Fruit fly (Drosophila melanogaster) whole organism, embryonic: ENCODE measurements around the gene CG31882.

Experiments
- Antp ChIP-seq: fragments of 200-800 bp; sonication (Bioruptor generic); optimal IDR thresholded peaks from 3 replicates; lab custom pipeline; 2016; ENCODE audit warnings: missing biosample characterization, missing genetic modification characterization
- B-H2 ChIP-seq: fragments of 200-800 bp; sonication (Bioruptor generic); optimal IDR thresholded peaks from 2 replicates; lab custom pipeline; 2018; ENCODE audit warnings: missing biosample characterization, mild to moderate bottlenecking, missing genetic modification characterization
- CG10431 ChIP-seq: fragments of 200-800 bp; sonication (Bioruptor generic); optimal IDR thresholded peaks from 3 replicates; lab custom pipeline; 2018; ENCODE audit warnings: missing biosample characterization, mild to moderate bottlenecking, missing genetic modification characterization
- CG11456 ChIP-seq: fragments of 200-800 bp; sonication (Bioruptor generic); IDR thresholded peaks from 3 replicates; pipeline ENCODE4 v1.3.6; 2022; ENCODE audit warnings: missing biosample characterization, missing genetic modification characterization
- CG11696 ChIP-seq: fragments of 200-800 bp; sonication (Bioruptor generic); IDR thresholded peaks from 2 replicates; pipeline ENCODE4 v1.3.6; 2022; ENCODE audit warnings: missing biosample characterization, missing genetic modification characterization
- CG13775 ChIP-seq: fragments of 200-800 bp; sonication (Bioruptor generic); optimal IDR thresholded peaks from 3 replicates; lab custom pipeline; 2017; ENCODE audit warnings: missing biosample characterization, mild to moderate bottlenecking, missing genetic modification characterization
- CG15269 ChIP-seq: fragments of 200-800 bp; sonication (Bioruptor generic); optimal IDR thresholded peaks from 2 replicates; lab custom pipeline; 2018; ENCODE audit warnings: missing biosample characterization, mild to moderate bottlenecking, missing genetic modification characterization, moderate library complexity
- CG1529 ChIP-seq: fragments of 200-800 bp; sonication (Bioruptor generic); optimal IDR thresholded peaks from 3 replicates; lab custom pipeline; 2018; ENCODE audit warnings: missing biosample characterization, missing genetic modification characterization
- CG15601 ChIP-seq: fragments of 200-800 bp; sonication (Bioruptor generic); optimal IDR thresholded peaks from 3 replicates; lab custom pipeline; 2019; ENCODE audit warnings: missing biosample characterization, mild to moderate bottlenecking, missing genetic modification characterization, moderate library complexity
- CG1602 ChIP-seq: fragments of 200-800 bp; sonication (Bioruptor generic); optimal IDR thresholded peaks from 3 replicates; lab custom pipeline; 2016; ENCODE audit warnings: missing biosample characterization, missing genetic modification characterization
- CG17912 ChIP-seq: fragments of 200-800 bp; sonication (Bioruptor generic); optimal IDR thresholded peaks from 2 replicates; lab custom pipeline; 2018; ENCODE audit warnings: missing biosample characterization, mild to moderate bottlenecking, missing genetic modification characterization
- CG30403 ChIP-seq: fragments of 200-800 bp; sonication (Bioruptor generic); optimal IDR thresholded peaks from 3 replicates; lab custom pipeline; 2016; ENCODE audit warnings: missing biosample characterization, missing genetic modification characterization
- CG3065 ChIP-seq: fragments of 200-800 bp; sonication (Bioruptor generic); optimal IDR thresholded peaks from 2 replicates; lab custom pipeline; 2016; ENCODE audit warnings: missing biosample characterization, missing genetic modification characterization
- CG34376 ChIP-seq: fragments of 200-800 bp; sonication (Bioruptor generic); optimal IDR thresholded peaks from 2 replicates; lab custom pipeline; 2018; ENCODE audit warnings: missing biosample characterization, mild to moderate bottlenecking, missing genetic modification characterization
- CG3995 ChIP-seq: fragments of 200-800 bp; sonication (Bioruptor generic); optimal IDR thresholded peaks from 3 replicates; lab custom pipeline; 2016; ENCODE audit warnings: missing biosample characterization, missing genetic modification characterization
- CG4707 ChIP-seq: fragments of 200-800 bp; sonication (Bioruptor generic); optimal IDR thresholded peaks from 2 replicates; lab custom pipeline; 2018; ENCODE audit warnings: missing biosample characterization, mild to moderate bottlenecking, missing genetic modification characterization, moderate library complexity
- CG6254 ChIP-seq: fragments of 200-800 bp; sonication (Bioruptor generic); optimal IDR thresholded peaks from 3 replicates; lab custom pipeline; 2017; ENCODE audit warnings: mild to moderate bottlenecking, missing biosample characterization, missing genetic modification reagents, missing genetic modification characterization
- CG6765 ChIP-seq: fragments of 200-800 bp; sonication (Bioruptor generic); optimal IDR thresholded peaks from 3 replicates; lab custom pipeline; 2017; ENCODE audit warnings: missing biosample characterization, mild to moderate bottlenecking, missing genetic modification characterization
- CG8290 ChIP-seq, 3 experiments: fragments of 200-800 bp; sonication (Bioruptor generic); optimal IDR thresholded peaks; 2 replicates each; lab custom pipeline; 2016 to 2019; ENCODE audit warnings: missing biosample characterization in 3 of 3, missing genetic modification characterization in 3 of 3, mild to moderate bottlenecking in 2 of 3, moderate library complexity in 1 of 3
- CG9876 ChIP-seq: fragments of 200-800 bp; sonication (Bioruptor generic); optimal IDR thresholded peaks from 2 replicates; lab custom pipeline; 2016; ENCODE audit warnings: missing biosample characterization, missing genetic modification characterization
- CoRest ChIP-seq: fragments of 200-800 bp; sonication (Bioruptor generic); optimal IDR thresholded peaks from 3 replicates; lab custom pipeline; 2018; ENCODE audit warnings: missing biosample characterization, mild to moderate bottlenecking, missing genetic modification characterization, moderate library complexity
- Elba2 ChIP-seq: fragments of 200-800 bp; sonication (Bioruptor generic); optimal IDR thresholded peaks from 3 replicates; lab custom pipeline; 2016; ENCODE audit warnings: missing biosample characterization, missing genetic modification characterization
- Fer3 ChIP-seq: fragments of 200-800 bp; sonication (Bioruptor generic); optimal IDR thresholded peaks from 2 replicates; lab custom pipeline; 2018; ENCODE audit warnings: missing biosample characterization, mild to moderate bottlenecking, missing genetic modification characterization, moderate library complexity
- Gug ChIP-seq: fragments of 200-800 bp; sonication (Bioruptor generic); IDR thresholded peaks from 4 replicates; pipeline ENCODE4 v1.3.6; 2022; ENCODE audit warnings: missing biosample characterization, missing genetic modification characterization
- H2.0 ChIP-seq: fragments of 200-800 bp; sonication (Bioruptor generic); IDR thresholded peaks from 2 replicates; pipeline ENCODE4 v1.3.6; 2022; ENCODE audit warnings: missing biosample characterization, missing genetic modification characterization
- HHEX ChIP-seq: fragments of 200-800 bp; sonication (Bioruptor generic); optimal IDR thresholded peaks from 3 replicates; lab custom pipeline; 2017; ENCODE audit warnings: missing biosample characterization, mild to moderate bottlenecking, missing genetic modification characterization, missing genetic modification reagents
- HmgZ ChIP-seq: fragments of 200-800 bp; sonication (Bioruptor generic); optimal IDR thresholded peaks from 2 replicates; lab custom pipeline; 2018; ENCODE audit warnings: missing biosample characterization, mild to moderate bottlenecking, missing genetic modification characterization
- Hr78 ChIP-seq, 2 experiments: fragments of 200-800 bp in 1 of 2; fragments of >200 bp in 1 of 2; sonication (Bioruptor generic) in 1 of 2; optimal IDR thresholded peaks; 2 replicates each; lab custom pipeline; 2017 to 2019; ENCODE audit warnings: missing biosample characterization in 2 of 2, missing genetic modification characterization in 2 of 2, mild to moderate bottlenecking in 1 of 2, moderate library complexity in 1 of 2
- Med ChIP-seq: fragments of 200-800 bp; sonication (Bioruptor generic); peaks from one replicate; lab custom pipeline; 2016; ENCODE audit warnings: missing biosample characterization, missing genetic modification characterization, mild to moderate bottlenecking, inconsistent platforms, moderate library complexity
- Myb ChIP-seq: fragments of 200-800 bp; sonication (Bioruptor generic); optimal IDR thresholded peaks from 2 replicates; lab custom pipeline; 2016; ENCODE audit warnings: missing biosample characterization, missing genetic modification characterization
- NC2β ChIP-seq: fragments of 200-800 bp; sonication (Bioruptor generic); optimal IDR thresholded peaks from 2 replicates; lab custom pipeline; 2016; ENCODE audit warnings: missing biosample characterization, missing genetic modification characterization
- Nf-YB ChIP-seq: fragments of 200-800 bp; sonication (Bioruptor generic); optimal IDR thresholded peaks from 3 replicates; lab custom pipeline; 2019; ENCODE audit warnings: missing biosample characterization, mild to moderate bottlenecking, missing genetic modification characterization, moderate library complexity
- Side ChIP-seq: fragments of 200-800 bp; sonication (Bioruptor generic); optimal IDR thresholded peaks from 2 replicates; lab custom pipeline; 2016; ENCODE audit warnings: missing biosample characterization, missing genetic modification characterization
- Stat92E ChIP-seq, 3 experiments: fragments of >200 bp in 2 of 3; fragments of 200-800 bp in 1 of 3; sonication (Bioruptor generic) in 1 of 3; optimal IDR thresholded peaks; 2 replicates each; lab custom pipeline; 2017 to 2019; ENCODE audit warnings: missing biosample characterization in 3 of 3, missing genetic modification characterization in 3 of 3, mild to moderate bottlenecking in 1 of 3, moderate library complexity in 1 of 3
- Trl ChIP-seq, 3 experiments: fragments of >200 bp in 2 of 3; fragments of 200-800 bp in 1 of 3; sonication (Bioruptor generic) in 1 of 3; optimal IDR thresholded peaks; 2 replicates in 1 of 3; 3 replicates in 2 of 3; lab custom pipeline; 2016 to 2017; ENCODE audit warnings: missing biosample characterization in 1 of 3, missing genetic modification characterization in 1 of 3
- bbx ChIP-seq: fragments of 200-800 bp; sonication (Bioruptor generic); IDR thresholded peaks from 2 replicates; pipeline ENCODE4 v1.3.6; 2022; ENCODE audit warnings: missing biosample characterization, missing genetic modification characterization; ENCODE audit not compliant: partially characterized antibody
- bsh ChIP-seq, 2 experiments: fragments of 200-800 bp; sonication (Bioruptor generic); optimal IDR thresholded peaks; 2 replicates each; lab custom pipeline; 2017 to 2018; ENCODE audit warnings: mild to moderate bottlenecking in 2 of 2, missing biosample characterization in 2 of 2, missing genetic modification characterization in 2 of 2, moderate library complexity in 1 of 2
- chinmo ChIP-seq: fragments of 200-800 bp; sonication (Bioruptor generic); IDR thresholded peaks from 4 replicates; pipeline ENCODE4 v1.3.6; 2022; ENCODE audit warnings: missing biosample characterization, missing genetic modification characterization; ENCODE audit not compliant: partially characterized antibody
- ci ChIP-seq: fragments of 200-800 bp; sonication (Bioruptor generic); IDR thresholded peaks from 3 replicates; pipeline ENCODE4 v1.3.6; 2022; ENCODE audit warnings: missing biosample characterization, missing genetic modification characterization
- gt ChIP-seq: fragments of 200-800 bp; sonication (Bioruptor generic); IDR thresholded peaks from 2 replicates; pipeline ENCODE4 v1.3.6; 2022; ENCODE audit warnings: missing biosample characterization, missing genetic modification characterization
- ham ChIP-seq: fragments of 200-800 bp; sonication (Bioruptor generic); IDR thresholded peaks from 2 replicates; pipeline ENCODE4 v1.3.6; 2022; ENCODE audit warnings: missing biosample characterization, missing genetic modification characterization
- mam ChIP-seq: fragments of 200-800 bp; sonication (Bioruptor generic); optimal IDR thresholded peaks from 3 replicates; lab custom pipeline; 2016; ENCODE audit warnings: missing biosample characterization, missing genetic modification characterization
- pnt ChIP-seq: fragments of 200-800 bp; sonication (Bioruptor generic); optimal IDR thresholded peaks from 3 replicates; lab custom pipeline; 2016; ENCODE audit warnings: missing biosample characterization, missing genetic modification characterization
- sna ChIP-seq: fragments of 200-800 bp; sonication (Bioruptor generic); IDR thresholded peaks from 2 replicates; pipeline ENCODE4 v1.3.6; 2022; ENCODE audit warnings: missing biosample characterization, missing genetic modification characterization; ENCODE audit not compliant: partially characterized antibody
- sug ChIP-seq: fragments of 200-800 bp; optimal IDR thresholded peaks from 2 replicates; lab custom pipeline; 2019; ENCODE audit warnings: missing biosample characterization, mild to moderate bottlenecking, missing genetic modification characterization, moderate library complexity
- tgo ChIP-seq: fragments of 200-800 bp; sonication (Bioruptor generic); IDR thresholded peaks from 3 replicates; pipeline ENCODE4 v1.3.6; 2022; ENCODE audit warnings: missing biosample characterization, missing genetic modification characterization
- unc-4 ChIP-seq: fragments of 200-800 bp; sonication (Bioruptor generic); IDR thresholded peaks from 2 replicates; pipeline ENCODE4 v1.3.6; 2022; ENCODE audit warnings: missing biosample characterization, missing genetic modification characterization; ENCODE audit not compliant: partially characterized antibody

The CG31882 gene

dm6 chr2L:9576269-9576933 is 48.7 kb downstream of the CG31882 start, which contains the start of gene Mtpalpha (continued):
- TF ChIP-seq Trl (optimal IDR thresholded peaks at IDR 0.05; lab: Kevin White, UChicago) (peak in 1 of 2 experiments; percentile 13), Trl (GFP tag; optimal IDR thresholded peaks at IDR 0.05; lab: Kevin White, UChicago) (peak; percentile 27), CG15601 (tag; lab: Kevin White, UChicago) (peak; percentile 39), H2.0 (no peak), CG11456 (GFP tag; lab: Robert Waterston, UW) (peak; percentile 50; the same call in 1 of the 3 replicates), gt (GFP tag; lab: Robert Waterston, UW) (no peak), NC2β (peak; percentile 23), CG1529 (no peak), CG8290 (GFP tag; optimal IDR thresholded peaks at IDR 0.05; lab: Kevin White, UChicago) (peak; percentile 96), CG8290 (tag; optimal IDR thresholded peaks at IDR 0.05; lab: Kevin White, UChicago) (no peak), CoRest (tag; lab: Kevin White, UChicago) (peak; percentile 38), CG10431 (GFP tag; lab: Kevin White, UChicago) (no peak), ham (GFP tag; lab: Robert Waterston, UW) (no peak), CG6254 (GFP tag; lab: Kevin White, UChicago) (peak; percentile 71), sna (GFP tag; lab: Robert Waterston, UW) (no peak), CG17912 (GFP tag; lab: Kevin White, UChicago) (peak; percentile 37), chinmo (GFP tag; lab: Robert Waterston, UW) (peak; percentile 86; the same call in 2 of the 4 replicates), bbx (GFP tag; lab: Robert Waterston, UW) (peak; percentile 12; the same call in 1 of the 2 replicates), CG9876 (peak; percentile 42), CG3995 (no peak), Stat92E (GFP tag; optimal IDR thresholded peaks at IDR 0.05; lab: Kevin White, UChicago) (peak in 1 of 3 experiments; percentile 40), Nf-YB (GFP tag; lab: Kevin White, UChicago) (peak; percentile 31), ci (GFP tag; lab: Robert Waterston, UW) (peak; percentile 76), CG34376 (peak; percentile 78), Side (GFP tag; lab: Kevin White, UChicago) (peak; percentile 34), unc-4 (0 out of 2 replicates have a peak, but pooled peaks have one; percentile 20), CG30403 (GFP tag; lab: Kevin White, UChicago) (peak; percentile 43), sug (tag; lab: Kevin White, UChicago) (peak; percentile 32), Hr78 (GFP tag; optimal IDR thresholded peaks at IDR 0.05; lab: Kevin White, UChicago) (peak in 1 of 2 experiments; percentile 36), CG3065 (GFP tag; lab: Kevin White, UChicago) (peak; percentile 20), Elba2 (GFP tag; lab: Kevin White, UChicago) (peak; percentile 2), CG11696 (no peak), B-H2 (GFP tag; lab: Kevin White, UChicago) (peak; percentile 1), bsh (GFP tag; optimal IDR thresholded peaks at IDR 0.05; lab: Kevin White, UChicago) (peak; percentile 27 to 99), CG13775 (no peak), HmgZ (tag; lab: Kevin White, UChicago) (peak; percentile 55), mam (peak; percentile 44), CG6765 (GFP tag; lab: Kevin White, UChicago) (peak; percentile 42), CG1602 (GFP tag; lab: Kevin White, UChicago) (peak; percentile 28), Med (GFP tag; lab: Kevin White, UChicago) (peak; percentile 89), Myb (GFP tag; lab: Kevin White, UChicago) (peak; percentile 56), HHEX (GFP tag; lab: Kevin White, UChicago) (peak; percentile 31), Antp (GFP tag; lab: Kevin White, UChicago) (peak; percentile 55), pnt (GFP tag; lab: Kevin White, UChicago) (peak; percentile 22), Fer3 (tag; lab: Kevin White, UChicago) (peak; percentile 4), tgo (GFP tag; lab: Robert Waterston, UW) (0 out of 3 replicates have a peak, but pooled peaks have one; percentile 17), CG4707 (GFP tag; lab: Kevin White, UChicago) (peak; percentile 12), CG15269 (tag; lab: Kevin White, UChicago) (peak; percentile 20), Gug (0 out of 4 replicates have a peak, but pooled peaks have one; percentile 20)
